Fruit fly (Drosophila melanogaster) whole organism: Measurements from ENCODE around the gene srw.

Experiments
- EcR ChIP-seq, 2 experiments: fragments of >200 bp; optimal IDR thresholded peaks; 2 replicates each; lab custom pipeline; 2017; ENCODE audit warnings: missing biosample characterization in 2 of 2, missing genetic modification characterization in 2 of 2, missing genetic modification reagents in 2 of 2
- psq ChIP-seq: fragments of >200 bp; optimal IDR thresholded peaks from 2 replicates; lab custom pipeline; 2017

dm6 chr3L:4262384-4262783 is 20.9 kb downstream of the srw start, which contains the start of the genes CG11586 and VhaM9.7-a:
- TF ChIP-seq EcR (GFP tag; optimal IDR thresholded peaks at IDR 0.05; lab: Kevin White, UChicago), result no peak
- no peak for TF ChIP-seq psq
